Worm (Caenorhabditis elegans) whole organism, L4 larva: ENCODE measurements around the gene htrl-1.

Experiments
- D1046.2 ChIP-seq: fragments of 200-800 bp; sonication (Bioruptor generic); IDR thresholded peaks from 2 replicates; pipeline ENCODE4 v1.3.6; 2022; ENCODE audit warnings: missing genetic modification characterization, missing compliant biosample characterization
- F10B5.3 ChIP-seq: sonication (generic microtip); optimal IDR thresholded peaks from 2 replicates; lab custom pipeline; 2016; ENCODE audit warnings: mild to moderate bottlenecking, missing genetic modification characterization, missing compliant biosample characterization
- F26F4.8 ChIP-seq: fragments of 200-800 bp; sonication (Bioruptor generic); conservative IDR thresholded peaks from 2 replicates; pipeline ENCODE4 v1.3.6; 2022; ENCODE audit warnings: missing genetic modification characterization, missing compliant biosample characterization
- T26A8.4 ChIP-seq: fragments of 200-800 bp; sonication (Bioruptor generic); IDR thresholded peaks from 2 replicates; pipeline ENCODE4 v1.3.6; 2022; ENCODE audit warnings: missing genetic modification characterization, missing compliant biosample characterization
- Y5F2A.4 ChIP-seq: fragments of 200-800 bp; sonication (Bioruptor generic); optimal IDR thresholded peaks from 2 replicates; lab custom pipeline; 2018; ENCODE audit warnings: mild to moderate bottlenecking, missing genetic modification characterization, missing compliant biosample characterization
- ZK337.2 ChIP-seq: fragments of 200-800 bp; sonication (Bioruptor generic); IDR thresholded peaks from 2 replicates; pipeline ENCODE4 v1.3.6; 2022; ENCODE audit warnings: missing genetic modification reagents, missing genetic modification characterization, missing compliant biosample characterization
- ZK546.5 ChIP-seq, 2 experiments: sonication (generic microtip); optimal IDR thresholded peaks; 2 replicates each; lab custom pipeline; 2017; ENCODE audit warnings: missing biosample characterization in 2 of 2, missing genetic modification characterization in 2 of 2
- aha-1 ChIP-seq: fragments of 150-350 bp; peaks from one replicate; lab custom pipeline; 2014; ENCODE audit warnings: missing biosample characterization, missing genetic modification characterization
- aly-2 ChIP-seq: sonication (generic microtip); optimal IDR thresholded peaks from 2 replicates; lab custom pipeline; 2018; ENCODE audit warnings: missing biosample characterization, missing genetic modification characterization
- ama-1 ChIP-seq: fragments of 150-350 bp; optimal IDR thresholded peaks from 2 replicates; lab custom pipeline; 2014; ENCODE audit warnings: inconsistent platforms, mixed read lengths
- arid-1 ChIP-seq: fragments of 200-800 bp; sonication (Bioruptor generic); conservative IDR thresholded peaks from 2 replicates; pipeline ENCODE4 v1.3.6; 2022; ENCODE audit warnings: missing genetic modification reagents, missing genetic modification characterization, missing compliant biosample characterization
- ceh-20 ChIP-seq: fragments of 200-800 bp; sonication (Bioruptor generic); IDR thresholded peaks from 2 replicates; pipeline ENCODE4 v1.3.6; 2022; ENCODE audit warnings: missing genetic modification reagents, missing genetic modification characterization, missing compliant biosample characterization
- ceh-28 ChIP-seq: fragments of 150-350 bp; optimal IDR thresholded peaks from 2 replicates; lab custom pipeline; 2014; ENCODE audit warnings: missing biosample characterization, missing genetic modification reagents, missing genetic modification characterization
- ceh-32 ChIP-seq: sonication (generic microtip); optimal IDR thresholded peaks from 2 replicates; lab custom pipeline; 2016; ENCODE audit warnings: mild to moderate bottlenecking, missing genetic modification characterization, missing compliant biosample characterization; ENCODE audit not compliant: poor library complexity
- ceh-44 ChIP-seq: fragments of 200-800 bp; sonication (Bioruptor generic); IDR thresholded peaks from 2 replicates; pipeline ENCODE4 v1.3.6; 2022; ENCODE audit warnings: missing genetic modification reagents, missing genetic modification characterization, missing compliant biosample characterization
- ceh-62 ChIP-seq: sonication (generic microtip); optimal IDR thresholded peaks from 2 replicates; lab custom pipeline; 2017; ENCODE audit warnings: missing biosample characterization, missing genetic modification characterization
- ctbp-1 ChIP-seq: fragments of 200-800 bp; sonication (Bioruptor generic); IDR thresholded peaks from 2 replicates; pipeline ENCODE4 v1.3.6; 2022; ENCODE audit warnings: missing genetic modification reagents, missing genetic modification characterization, missing compliant biosample characterization
- daf-12 ChIP-seq: fragments of 150-350 bp; optimal IDR thresholded peaks from 2 replicates; lab custom pipeline; 2014; ENCODE audit warnings: missing biosample characterization, missing genetic modification reagents, missing genetic modification characterization
- daf-16 ChIP-seq, 3 experiments: sonication (generic microtip); optimal IDR thresholded peaks; 2 replicates each; lab custom pipeline; 2016 to 2017; ENCODE audit warnings: missing genetic modification characterization in 3 of 3, missing genetic modification reagents in 3 of 3, mild to moderate bottlenecking in 2 of 3, missing compliant biosample characterization in 2 of 3, missing biosample characterization in 1 of 3, moderate library complexity in 1 of 3
- dmd-6 ChIP-seq: fragments of 200-800 bp; sonication (Bioruptor generic); IDR thresholded peaks from 2 replicates; pipeline ENCODE4 v1.3.6; 2022; ENCODE audit warnings: missing genetic modification reagents, missing genetic modification characterization, missing compliant biosample characterization
- egl-43 ChIP-seq: fragments of 200-800 bp; sonication (Bioruptor generic); IDR thresholded peaks from 2 replicates; pipeline ENCODE4 v1.3.6; 2022; ENCODE audit warnings: missing genetic modification reagents, missing genetic modification characterization, missing compliant biosample characterization
- hlh-11 ChIP-seq: fragments of 200-800 bp; sonication (Bioruptor generic); optimal IDR thresholded peaks from 2 replicates; lab custom pipeline; 2018; ENCODE audit warnings: mild to moderate bottlenecking, missing genetic modification characterization, missing compliant biosample characterization
- jun-1 ChIP-seq: fragments of 150-350 bp; optimal IDR thresholded peaks from 2 replicates; lab custom pipeline; 2014; ENCODE audit warnings: missing biosample characterization, missing genetic modification reagents, missing genetic modification characterization
- lim-7 ChIP-seq: fragments of 200-800 bp; sonication (Bioruptor generic); IDR thresholded peaks from 2 replicates; pipeline ENCODE4 v1.3.6; 2022; ENCODE audit warnings: missing genetic modification characterization, missing compliant biosample characterization
- lin-1 ChIP-seq: fragments of 200-800 bp; sonication (Bioruptor generic); IDR thresholded peaks from 2 replicates; pipeline ENCODE4 v1.3.6; 2022; ENCODE audit warnings: missing genetic modification reagents, missing genetic modification characterization, missing compliant biosample characterization
- lin-13 ChIP-seq: fragments of 150-350 bp; optimal IDR thresholded peaks from 2 replicates; lab custom pipeline; 2014; ENCODE audit warnings: missing biosample characterization, missing genetic modification reagents, missing genetic modification characterization
- lin-38 ChIP-seq: fragments of 200-800 bp; sonication (Bioruptor generic); IDR thresholded peaks from 2 replicates; pipeline ENCODE4 v1.3.6; 2022; ENCODE audit warnings: missing genetic modification reagents, missing genetic modification characterization, missing compliant biosample characterization
- lir-3 ChIP-seq: sonication (generic microtip); optimal IDR thresholded peaks from 2 replicates; lab custom pipeline; 2016; ENCODE audit warnings: mild to moderate bottlenecking, missing genetic modification characterization, missing compliant biosample characterization
- madf-9 ChIP-seq: fragments of 200-800 bp; sonication (Bioruptor generic); conservative IDR thresholded peaks from 2 replicates; pipeline ENCODE4 v1.3.6; 2022; ENCODE audit warnings: missing genetic modification reagents, missing genetic modification characterization, missing compliant biosample characterization
- mdl-1 ChIP-seq, 2 experiments: fragments of 150-350 bp in 1 of 2; sonication (generic microtip) in 1 of 2; optimal IDR thresholded peaks; 2 replicates each; lab custom pipeline; 2014 to 2017; ENCODE audit warnings: missing biosample characterization in 2 of 2, missing genetic modification characterization in 2 of 2
- mep-1 ChIP-seq: fragments of 150-350 bp; sonication (generic microtip); optimal IDR thresholded peaks from 3 replicates; lab custom pipeline; 2014; ENCODE audit warnings: missing biosample characterization, missing genetic modification characterization
- mxl-3 ChIP-seq: fragments of 200-800 bp; sonication (Bioruptor generic); optimal IDR thresholded peaks from 2 replicates; lab custom pipeline; 2018; ENCODE audit warnings: mild to moderate bottlenecking, missing genetic modification characterization, missing compliant biosample characterization
- nhr-11 ChIP-seq: fragments of 150-350 bp; optimal IDR thresholded peaks from 2 replicates; lab custom pipeline; 2014; ENCODE audit warnings: missing biosample characterization, missing genetic modification characterization
- nhr-25 ChIP-seq: sonication (generic microtip); optimal IDR thresholded peaks from 2 replicates; lab custom pipeline; 2017; ENCODE audit warnings: missing genetic modification characterization, mild to moderate bottlenecking, missing compliant biosample characterization, antibody characterized with exemption, moderate library complexity, borderline replicate concordance; ENCODE audit not compliant: insufficient read depth
- nhr-28 ChIP-seq: fragments of 150-350 bp; optimal IDR thresholded peaks from 2 replicates; lab custom pipeline; 2014; ENCODE audit warnings: missing biosample characterization, missing genetic modification characterization
- nhr-41 ChIP-seq: fragments of 200-800 bp; sonication (Bioruptor generic); IDR thresholded peaks from 2 replicates; pipeline ENCODE4 v1.3.6; 2022; ENCODE audit warnings: missing genetic modification reagents, missing genetic modification characterization, missing compliant biosample characterization
- nhr-76 ChIP-seq: fragments of 150-350 bp; optimal IDR thresholded peaks from 2 replicates; lab custom pipeline; 2014; ENCODE audit warnings: missing biosample characterization, missing genetic modification characterization
- pqm-1 ChIP-seq: sonication (generic microtip); optimal IDR thresholded peaks from 2 replicates; lab custom pipeline; 2017; ENCODE audit warnings: missing biosample characterization, missing genetic modification characterization
- rbr-2 ChIP-seq: sonication (generic microtip); optimal IDR thresholded peaks from 2 replicates; lab custom pipeline; 2016; ENCODE audit warnings: missing genotype, missing genetic modification characterization, missing compliant biosample characterization
- spr-1 ChIP-seq: sonication (generic microtip); optimal IDR thresholded peaks from 2 replicates; lab custom pipeline; 2016; ENCODE audit warnings: mild to moderate bottlenecking, missing genetic modification characterization, missing compliant biosample characterization
- tag-97 ChIP-seq: fragments of 200-800 bp; sonication (Bioruptor generic); IDR thresholded peaks from 2 replicates; pipeline ENCODE4 v1.3.6; 2022; ENCODE audit warnings: missing genetic modification characterization, missing compliant biosample characterization
- unc-130 ChIP-seq: sonication (generic microtip); optimal IDR thresholded peaks from 2 replicates; lab custom pipeline; 2016; ENCODE audit warnings: missing genetic modification reagents, missing genetic modification characterization, missing compliant biosample characterization
- unc-39 ChIP-seq: sonication (generic microtip); optimal IDR thresholded peaks from 2 replicates; lab custom pipeline; 2017; ENCODE audit warnings: missing biosample characterization, missing genetic modification characterization
- unc-62 ChIP-seq, 3 experiments: fragments of 150-350 bp in 1 of 3; sonication (generic microtip); optimal IDR thresholded peaks in 2 of 3; peaks in 1 of 3; 1 replicate in 1 of 3; 2 replicates in 2 of 3; lab custom pipeline; 2014 to 2017; ENCODE audit warnings: missing biosample characterization in 3 of 3, missing genetic modification characterization in 3 of 3, missing genetic modification reagents in 3 of 3, missing genotype in 1 of 3
- vab-7 ChIP-seq: fragments of 200-800 bp; sonication (Bioruptor generic); IDR thresholded peaks from 2 replicates; pipeline ENCODE4 v1.3.6; 2022; ENCODE audit warnings: missing genetic modification reagents, missing genetic modification characterization, missing compliant biosample characterization
- zag-1 ChIP-seq: fragments of 150-350 bp; optimal IDR thresholded peaks from 2 replicates; lab custom pipeline; 2014; ENCODE audit warnings: missing biosample characterization, missing genetic modification characterization
- ztf-11 ChIP-seq: fragments of 150-350 bp; optimal IDR thresholded peaks from 2 replicates; lab custom pipeline; 2014; ENCODE audit warnings: missing biosample characterization, missing genetic modification characterization

The htrl-1 gene

ce11 chrV:11532964-11533363 lies 36.8 kb upstream of the htrl-1 start (continued):
- TF ChIP-seq rbr-2 (peak; percentile 18), ceh-32 (no peak)

ce11 chrV:11532535-11532853 lies 36.3 kb upstream of the htrl-1 start:
- TF ChIP-seq nhr-76 (tag; lab: Kevin White, UChicago) (no peak), unc-130 (no peak), lim-7 (GFP tag; lab: Robert Waterston, UW) (no peak), aha-1 (tag; lab: Kevin White, UChicago) (peak; percentile 24), aly-2 (tag; lab: Kevin White, UChicago) (no peak), lin-1 (GFP tag; lab: Robert Waterston, UW) (no peak), F10B5.3 (tag; lab: Kevin White, UChicago) (no peak), vab-7 (GFP tag; lab: Robert Waterston, UW) (no peak), F26F4.8 (no peak), ceh-20 (no peak), zag-1 (no peak), daf-12 (tag; lab: Kevin White, UChicago) (no peak), D1046.2 (no peak), lin-38 (GFP tag; lab: Robert Waterston, UW) (no peak), ctbp-1 (GFP tag; lab: Robert Waterston, UW) (0 out of 2 replicates have a peak, but pooled peaks have one; percentile 10), spr-1 (tag; lab: Kevin White, UChicago) (no peak), lir-3 (tag; lab: Kevin White, UChicago) (no peak), hlh-11 (tag; lab: Kevin White, UChicago) (no peak), dmd-6 (0 out of 2 replicates have a peak, but pooled peaks have one; percentile 4), arid-1 (no peak), ztf-11 (no peak), mdl-1 (tag; optimal IDR thresholded peaks at IDR 0.05; lab: Kevin White, UChicago) (no peak), ceh-28 (tag; lab: Kevin White, UChicago) (no peak), mep-1 (tag; lab: Kevin White, UChicago) (no peak), pqm-1 (tag; lab: Kevin White, UChicago) (no peak), daf-16 (GFP tag; optimal IDR thresholded peaks at IDR 0.05; lab: Kevin White, UChicago) (no peak), daf-16 (tag; optimal IDR thresholded peaks at IDR 0.05; lab: Kevin White, UChicago) (no peak), egl-43 (GFP tag; lab: Robert Waterston, UW) (no peak), unc-62 (GFP tag; optimal IDR thresholded peaks at IDR 0.05 in 1 of 2; lab: Kevin White, UChicago) (peak in 1 of 2 experiments; percentile 93), unc-62 (tag; optimal IDR thresholded peaks at IDR 0.05; lab: Kevin White, UChicago) (no peak), ama-1 (peak; percentile 11), ZK546.5 (tag; optimal IDR thresholded peaks at IDR 0.05; lab: Kevin White, UChicago) (no peak), nhr-25 (no peak), ceh-44 (GFP tag; lab: Robert Waterston, UW) (no peak), nhr-41 (GFP tag; lab: Robert Waterston, UW) (no peak), madf-9 (GFP tag; lab: Robert Waterston, UW) (no peak)

- TF ChIP-seq jun-1: peak; percentile 61
- peak; percentile 71 for TF ChIP-seq nhr-11 (tag; lab: Kevin White, UChicago)
- TF ChIP-seq ceh-20: peak; percentile 59; the same call in 1 of the 2 replicates
- TF ChIP-seq tag-97 (GFP tag; lab: Robert Waterston, UW): no peak
- 0 out of 2 replicates have a peak, but pooled peaks have one; percentile 40 for TF ChIP-seq T26A8.4 (GFP tag; lab: Robert Waterston, UW)
- peak; percentile 94 for TF ChIP-seq nhr-28 (tag; lab: Kevin White, UChicago)
- TF ChIP-seq mep-1 (tag; lab: Kevin White, UChicago): peak; percentile 81
- TF ChIP-seq lin-1 (GFP tag; lab: Robert Waterston, UW): peak; percentile 64
- peak; percentile 32; the same call in 1 of the 2 replicates for TF ChIP-seq madf-9 (GFP tag; lab: Robert Waterston, UW)
- TF ChIP-seq aha-1 (tag; lab: Kevin White, UChicago): peak; percentile 88
- peak; percentile 30 for TF ChIP-seq lin-13 (GFP tag; lab: Kevin White, UChicago)
- TF ChIP-seq ceh-32: no peak
- no peak for TF ChIP-seq zag-1
- peak; percentile 98 for TF ChIP-seq mxl-3 (GFP tag; lab: Kevin White, UChicago)
- TF ChIP-seq F26F4.8: no peak
- no peak for TF ChIP-seq unc-39
- TF ChIP-seq ctbp-1 (GFP tag; lab: Robert Waterston, UW): peak; percentile 43; the same call in 1 of the 2 replicates
- TF ChIP-seq ama-1: no peak
- TF ChIP-seq Y5F2A.4 (GFP tag; lab: Kevin White, UChicago): no peak
- no peak for TF ChIP-seq ZK337.2 (GFP tag; lab: Robert Waterston, UW)
- no peak for TF ChIP-seq ceh-62 (tag; lab: Kevin White, UChicago)
These were observed 35.8 kb upstream of the htrl-1 start for ce11 chrV:11531831-11532534.
